Worm (Caenorhabditis elegans) whole organism, L4/young adult: Measurements from ENCODE around the gene slc-25A10.

ENCODE experiments used
- W03F9.2 ChIP-seq: fragments of 150-350 bp; optimal IDR thresholded peaks from 2 replicates; lab custom pipeline; 2014; ENCODE audit warnings: missing biosample characterization, missing genetic modification characterization
- dao-5 ChIP-seq: sonication (generic microtip); optimal IDR thresholded peaks from 2 replicates; lab custom pipeline; 2016; ENCODE audit warnings: missing genotype, missing genetic modification characterization, moderate library complexity, missing compliant biosample characterization
- him-1 ChIP-seq: sonication (generic microtip); optimal IDR thresholded peaks from 2 replicates; lab custom pipeline; 2016; ENCODE audit warnings: missing genotype, missing genetic modification reagents, missing genetic modification characterization, missing compliant biosample characterization

- no peak for TF ChIP-seq dao-5 (tag; lab: Kevin White, UChicago)
- no peak for TF ChIP-seq him-1 (tag; lab: Kevin White, UChicago)
- no peak for TF ChIP-seq W03F9.2
Measured at ce11 chrX:6693331-6693730, 32.1 kb downstream of the slc-25A10 start, which contains the start of gene F38B6.3.
